Worm (Caenorhabditis elegans): ENCODE data around the gene vab-19.

ce11 chrII:2456973-2457372, 13.9 kb downstream of the vab-19 start:
- TF ChIP-seq flt-1 (GFP tag; IDR thresholded peaks at IDR 0.05) (no peak), hnd-1 (tag; optimal IDR thresholded peaks at IDR 0.05) (no peak), ets-7 (tag; optimal IDR thresholded peaks at IDR 0.05) (no peak), ceh-36 (tag; optimal IDR thresholded peaks at IDR 0.05) (no peak), tbx-11 (GFP tag; IDR thresholded peaks at IDR 0.05) (no peak), ama-1 (optimal IDR thresholded peaks at IDR 0.05) (no peak), B0310.2 (tag; optimal IDR thresholded peaks at IDR 0.05) (no peak), ceh-13 (GFP tag; optimal IDR thresholded peaks at IDR 0.05) (no peak)
